Worm (Caenorhabditis elegans): Measurements from ENCODE around the gene phb-2.

The phb-2 gene

DNA sequence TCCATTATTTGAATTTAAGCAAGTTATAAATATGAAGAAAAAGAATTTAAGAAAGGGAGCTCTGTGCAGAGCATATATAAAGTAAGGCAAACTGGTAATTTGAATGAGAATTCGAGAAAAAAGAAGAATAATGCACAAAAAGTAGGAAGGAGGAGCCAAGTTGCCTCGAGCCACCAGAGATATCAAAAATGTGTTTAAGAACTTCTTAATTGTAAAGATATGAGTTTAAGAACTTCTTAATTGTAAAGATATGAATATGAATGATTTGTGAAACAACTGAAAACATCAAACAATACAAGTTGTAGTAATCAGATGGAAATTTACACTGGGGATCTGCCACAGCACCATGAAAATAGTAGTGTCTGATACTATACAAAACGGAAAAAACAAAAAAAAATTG is 35.7 kb downstream of the phb-2 start, which contains the start of gene F13H8.6:
TSS of gene F13H8.6 (minus strand) at position 101 of the 400 bp plus-strand sequence.
- no peak for TF ChIP-seq ets-4 (tag; optimal IDR thresholded peaks at IDR 0.05)
- TF ChIP-seq elt-4 (tag; optimal IDR thresholded peaks at IDR 0.05) = no peak
- no peak for TF ChIP-seq ceh-45 (GFP tag; IDR thresholded peaks at IDR 0.05)
- no peak for TF ChIP-seq hlh-15 (tag; optimal IDR thresholded peaks at IDR 0.05)
- TF ChIP-seq ahr-1 (tag; optimal IDR thresholded peaks at IDR 0.05) = no peak
- no peak for TF ChIP-seq ceh-14 (tag; optimal IDR thresholded peaks at IDR 0.05)
- TF ChIP-seq hlh-8 (tag; optimal IDR thresholded peaks at IDR 0.05) = no peak
- no peak for TF ChIP-seq fax-1 (tag; optimal IDR thresholded peaks at IDR 0.05)
- TF ChIP-seq ttx-3 (tag; optimal IDR thresholded peaks at IDR 0.05) = no peak
- no peak for TF ChIP-seq sox-4 (tag; optimal IDR thresholded peaks at IDR 0.05)
- no peak for TF ChIP-seq ztf-16 (tag; optimal IDR thresholded peaks at IDR 0.05)
- TF ChIP-seq pat-9 (tag; optimal IDR thresholded peaks at IDR 0.05) = no peak
- TF ChIP-seq pha-2 (tag; optimal IDR thresholded peaks at IDR 0.05) = no peak
- TF ChIP-seq Y22D7AL.16 (tag; optimal IDR thresholded peaks at IDR 0.05) = no peak
- no peak for TF ChIP-seq T23F11.4 (GFP tag; optimal IDR thresholded peaks at IDR 0.05)
- no peak for TF ChIP-seq ceh-19 (GFP tag; optimal IDR thresholded peaks at IDR 0.05)
- no peak for TF ChIP-seq K09A11.1 (tag; optimal IDR thresholded peaks at IDR 0.05; ENCODE audit: insufficient read depth)

DNA sequence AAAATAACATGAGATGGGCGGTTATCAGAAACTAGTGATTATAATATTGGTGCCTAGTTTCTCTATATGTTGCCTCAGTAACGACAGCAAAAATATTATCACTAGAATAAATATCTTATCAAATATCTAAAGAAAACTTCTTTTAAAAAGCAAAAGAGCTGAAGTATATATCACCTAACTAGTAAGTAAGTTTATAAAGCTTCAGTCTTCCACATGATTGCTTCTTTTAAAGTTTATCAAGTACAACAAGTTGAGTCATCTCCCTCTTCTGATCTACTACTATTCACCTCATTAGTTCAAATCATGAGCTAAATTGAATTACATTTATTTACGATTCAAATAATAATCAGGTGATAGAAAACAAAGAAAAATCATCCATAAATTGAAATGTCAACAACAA is 36.9 kb downstream of the phb-2 start:
- TF ChIP-seq ref-2 (tag; optimal IDR thresholded peaks at IDR 0.05) (no peak), dve-1 (tag; optimal IDR thresholded peaks at IDR 0.05) (no peak), ceh-6 (GFP tag; optimal IDR thresholded peaks at IDR 0.05) (no peak), hlh-30 (tag; optimal IDR thresholded peaks at IDR 0.05; ENCODE audit: insufficient read depth) (no peak), tbx-2 (tag; optimal IDR thresholded peaks at IDR 0.05) (no peak)

DNA sequence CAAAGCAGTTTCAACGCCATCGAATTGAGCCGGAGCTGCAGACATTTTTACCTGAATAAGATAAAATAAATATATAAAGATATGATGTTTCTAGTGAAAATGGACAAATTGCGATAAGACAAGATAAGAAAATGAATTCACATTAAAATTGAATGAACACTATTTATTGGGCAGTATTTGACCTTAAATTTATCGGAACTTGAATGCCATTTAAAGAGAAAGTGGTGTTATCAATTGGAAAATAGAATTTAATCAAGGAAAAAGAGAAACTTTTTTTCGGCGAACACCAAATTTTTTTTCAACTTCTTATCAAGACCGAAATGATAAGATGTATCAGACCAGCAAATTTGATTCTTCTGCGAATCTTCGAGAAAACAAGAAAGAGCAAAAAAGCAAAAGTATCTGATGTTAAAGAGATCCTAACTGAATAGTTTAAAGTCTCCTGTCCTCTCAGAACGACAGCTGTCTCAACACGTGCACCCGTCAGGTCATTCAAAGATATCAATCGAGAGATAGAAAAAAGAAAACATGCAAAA is 38.9 kb downstream of the phb-2 start, which contains the start of gene upb-1:
TSS of gene upb-1 (minus strand) at position 51 of the 536 bp plus-strand sequence.
- no peak for TF ChIP-seq nfya-1 (tag; optimal IDR thresholded peaks at IDR 0.05)
- peak; percentile 82 for TF ChIP-seq elt-2 (tag; optimal IDR thresholded peaks at IDR 0.05)
- no peak for TF ChIP-seq ahr-1 (tag; optimal IDR thresholded peaks at IDR 0.05)
- no peak for TF ChIP-seq ceh-22 (tag; optimal IDR thresholded peaks at IDR 0.05)
- no peak for TF ChIP-seq unc-3 (GFP tag; conservative IDR thresholded peaks at IDR 0.05)
- TF ChIP-seq unc-3 (tag; optimal IDR thresholded peaks at IDR 0.05) = no peak
- TF ChIP-seq sdc-2 (tag; optimal IDR thresholded peaks at IDR 0.05) = no peak
- no peak for TF ChIP-seq nhr-11 (tag; optimal IDR thresholded peaks at IDR 0.05)
- TF ChIP-seq zip-5 (tag; optimal IDR thresholded peaks at IDR 0.05) = no peak
- TF ChIP-seq sox-4 (tag; optimal IDR thresholded peaks at IDR 0.05) = no peak
- TF ChIP-seq ceh-48 (tag; optimal IDR thresholded peaks at IDR 0.05) = no peak
- no peak for TF ChIP-seq F13H6.1 (tag; optimal IDR thresholded peaks at IDR 0.05)
- TF ChIP-seq unc-55 (GFP tag; optimal IDR thresholded peaks at IDR 0.05) = peak; percentile 70
- TF ChIP-seq che-1 (tag; optimal IDR thresholded peaks at IDR 0.05) = no peak

DNA sequence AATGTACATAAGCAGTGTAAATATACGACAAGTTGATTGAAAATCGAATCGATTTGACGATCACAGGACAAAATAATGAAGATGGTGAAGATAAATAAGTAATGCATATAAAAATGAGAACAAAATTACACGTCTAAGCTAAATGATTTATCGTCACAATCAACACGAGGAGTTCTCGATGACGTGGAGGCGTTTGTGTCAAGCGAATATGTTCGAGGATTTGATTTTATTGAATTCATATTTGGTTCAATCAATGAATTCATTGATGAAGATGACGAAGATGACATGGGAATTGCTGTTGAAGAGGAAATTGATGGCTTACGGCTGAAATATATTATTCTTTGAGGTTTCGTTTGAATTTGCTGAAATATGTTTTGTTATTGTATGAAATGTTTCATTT is 41.3 kb downstream of the phb-2 start, which contains the start of gene nyn-3:
TSS of gene nyn-3 (minus strand) at position 101 of the 400 bp plus-strand sequence.
- no peak for TF ChIP-seq ceh-14 (tag; optimal IDR thresholded peaks at IDR 0.05)
- no peak for TF ChIP-seq pqm-1 (tag; optimal IDR thresholded peaks at IDR 0.05)
- TF ChIP-seq T23F11.4 (GFP tag; optimal IDR thresholded peaks at IDR 0.05) = no peak
- no peak for TF ChIP-seq hlh-30 (tag; optimal IDR thresholded peaks at IDR 0.05; ENCODE audit: insufficient read depth)
- TF ChIP-seq ceh-48 (tag; optimal IDR thresholded peaks at IDR 0.05) = no peak
- no peak for TF ChIP-seq ceh-18 (tag; optimal IDR thresholded peaks at IDR 0.05)
- TF ChIP-seq madf-2 (tag; optimal IDR thresholded peaks at IDR 0.05) = no peak
- TF ChIP-seq Y22D7AL.16 (tag; optimal IDR thresholded peaks at IDR 0.05) = no peak
- no peak for TF ChIP-seq nhr-232 (tag; optimal IDR thresholded peaks at IDR 0.05)
- TF ChIP-seq lin-11 (tag; optimal IDR thresholded peaks at IDR 0.05) = no peak
- TF ChIP-seq ceh-22 (tag; optimal IDR thresholded peaks at IDR 0.05) = no peak
- TF ChIP-seq ceh-45 (GFP tag; IDR thresholded peaks at IDR 0.05) = no peak
- no peak for TF ChIP-seq sox-4 (tag; optimal IDR thresholded peaks at IDR 0.05)
- TF ChIP-seq pha-4 (tag; optimal IDR thresholded peaks at IDR 0.05) = no peak
- no peak for TF ChIP-seq ceh-31 (tag; optimal IDR thresholded peaks at IDR 0.05)
